Worm (Caenorhabditis elegans): ENCODE results near the gene C34C12.1.
A peak's percentile ranks its signal among the peaks of the same experiment; 100 is the strongest.

The C34C12.1 gene

ce11 chrIII:3426741-3427140, 27.4 kb upstream of the C34C12.1 start (continued):
- no peak for TF ChIP-seq mep-1 (tag; optimal IDR thresholded peaks at IDR 0.05)
- no peak for TF ChIP-seq nhr-28 (tag; optimal IDR thresholded peaks at IDR 0.05)
- TF ChIP-seq ztf-11 (tag; optimal IDR thresholded peaks at IDR 0.05) = no peak
- no peak for TF ChIP-seq attf-4 (tag; optimal IDR thresholded peaks at IDR 0.05)
- TF ChIP-seq zag-1 (tag; optimal IDR thresholded peaks at IDR 0.05) = no peak
- TF ChIP-seq pqm-1 (tag; optimal IDR thresholded peaks at IDR 0.05) = no peak
- peak; percentile 79 for TF ChIP-seq lim-7 (GFP tag; IDR thresholded peaks at IDR 0.05)
- no peak for TF ChIP-seq nhr-76 (tag; optimal IDR thresholded peaks at IDR 0.05)
- TF ChIP-seq daf-12 (tag; optimal IDR thresholded peaks at IDR 0.05) = no peak
- no peak for TF ChIP-seq dpl-1 (GFP tag; optimal IDR thresholded peaks at IDR 0.05)
- TF ChIP-seq aha-1 (tag) = no peak
- TF ChIP-seq Y75B8A.6 (GFP tag; IDR thresholded peaks at IDR 0.05) = no peak
- no peak for TF ChIP-seq nhr-11 (tag; optimal IDR thresholded peaks at IDR 0.05)
- no peak for TF ChIP-seq R02D3.7 (tag; optimal IDR thresholded peaks at IDR 0.05)
- no peak for TF ChIP-seq Y5F2A.4 (GFP tag; optimal IDR thresholded peaks at IDR 0.05)
- TF ChIP-seq Y48G9A.11 (GFP tag; IDR thresholded peaks at IDR 0.05) = no peak
- TF ChIP-seq nhr-77 (tag; optimal IDR thresholded peaks at IDR 0.05) = no peak
- no peak for TF ChIP-seq ceh-28 (tag; optimal IDR thresholded peaks at IDR 0.05)
- no peak for TF ChIP-seq nhr-25 (tag; optimal IDR thresholded peaks at IDR 0.05; ENCODE audit: borderline replicate concordance, insufficient read depth)
- peak; percentile 36 for TF ChIP-seq dmd-6 (GFP tag; IDR thresholded peaks at IDR 0.05)
- no peak for TF ChIP-seq ama-1 (optimal IDR thresholded peaks at IDR 0.05)
- no peak for TF ChIP-seq mdl-1 (tag; optimal IDR thresholded peaks at IDR 0.05)
- TF ChIP-seq nhr-41 (GFP tag; IDR thresholded peaks at IDR 0.05) = no peak
- 0 out of 2 replicates have a peak, but pooled peaks have one; percentile 15 for TF ChIP-seq T26A8.4 (GFP tag; IDR thresholded peaks at IDR 0.05)
- TF ChIP-seq nhr-42 (GFP tag; IDR thresholded peaks at IDR 0.05) = no peak
- no peak for TF ChIP-seq mxl-2 (GFP tag; conservative IDR thresholded peaks at IDR 0.05)
- no peak for TF ChIP-seq F49E8.2 (tag; optimal IDR thresholded peaks at IDR 0.05; ENCODE audit: borderline replicate concordance)
- no peak for TF ChIP-seq lin-13 (GFP tag; optimal IDR thresholded peaks at IDR 0.05)
- no peak for TF ChIP-seq daf-16 (GFP tag; optimal IDR thresholded peaks at IDR 0.05)
- no peak for TF ChIP-seq daf-16 (tag; optimal IDR thresholded peaks at IDR 0.05)
- TF ChIP-seq nhr-111 (GFP tag; optimal IDR thresholded peaks at IDR 0.05) = no peak
- TF ChIP-seq F26F4.8 (GFP tag; conservative IDR thresholded peaks at IDR 0.05) = no peak
- TF ChIP-seq arid-1 (GFP tag; conservative IDR thresholded peaks at IDR 0.05) = peak; percentile 83
- TF ChIP-seq hlh-30 (tag; optimal IDR thresholded peaks at IDR 0.05; ENCODE audit: insufficient read depth) = no peak
- 0 out of 2 replicates have a peak, but pooled peaks have one; percentile 14 for TF ChIP-seq php-3 (GFP tag; IDR thresholded peaks at IDR 0.05)
- no peak for TF ChIP-seq lin-29 (GFP tag; IDR thresholded peaks at IDR 0.05)
- TF ChIP-seq unc-39 (tag; optimal IDR thresholded peaks at IDR 0.05) = no peak
- TF ChIP-seq mxl-3 (GFP tag; optimal IDR thresholded peaks at IDR 0.05) = no peak
- TF ChIP-seq hlh-11 (tag; optimal IDR thresholded peaks at IDR 0.05) = no peak
- no peak for TF ChIP-seq hif-1 (tag; optimal IDR thresholded peaks at IDR 0.05)
- TF ChIP-seq jun-1 (tag; optimal IDR thresholded peaks at IDR 0.05) = no peak
- no peak for TF ChIP-seq skn-1 (tag; optimal IDR thresholded peaks at IDR 0.05)
- no peak for TF ChIP-seq lir-3 (tag; optimal IDR thresholded peaks at IDR 0.05)
- TF ChIP-seq unc-130 (GFP tag; optimal IDR thresholded peaks at IDR 0.05) = no peak
- TF ChIP-seq zfp-2 (tag; optimal IDR thresholded peaks at IDR 0.05) = no peak
- TF ChIP-seq lin-39 (tag; optimal IDR thresholded peaks at IDR 0.05) = no peak
- 0 out of 2 replicates have a peak, but pooled peaks have one; percentile 19 for TF ChIP-seq tra-1 (GFP tag; IDR thresholded peaks at IDR 0.05)
- TF ChIP-seq spr-3 (GFP tag; optimal IDR thresholded peaks at IDR 0.05) = no peak
- TF ChIP-seq egl-43 (GFP tag; IDR thresholded peaks at IDR 0.05) = peak; percentile 83
- no peak for TF ChIP-seq sdz-12 (GFP tag; optimal IDR thresholded peaks at IDR 0.05)
- TF ChIP-seq ceh-32 (tag; optimal IDR thresholded peaks at IDR 0.05; ENCODE audit: poor library complexity) = no peak
- 0 out of 4 replicates have a peak, but pooled peaks of 1 of the 2 experiments have one; percentile 49 for TF ChIP-seq madf-5 (GFP tag; IDR thresholded peaks at IDR 0.05)
- TF ChIP-seq nhr-48 (tag; optimal IDR thresholded peaks at IDR 0.05) = no peak

All from whole organism, L4 larva.